Worm (Caenorhabditis elegans): ENCODE results near the gene F36H5.18.
"Not testable (repeated sequence)": the region's sequence is repeated elsewhere in the genome, so short reads cannot be mapped to it uniquely, and the experiment has no call there.

ce11 chrII:1775234-1775633 lies 15.5 kb downstream of the F36H5.18 start, which contains the start of gene F36H5.14:
- not testable (repeated sequence) for TF ChIP-seq flt-1 (GFP tag; IDR thresholded peaks at IDR 0.05); aly-1 (tag; optimal IDR thresholded peaks at IDR 0.05); B0310.2 (tag; optimal IDR thresholded peaks at IDR 0.05); ceh-13 (GFP tag; optimal IDR thresholded peaks at IDR 0.05); ama-1 (optimal IDR thresholded peaks at IDR 0.05); sea-1 (GFP tag; conservative IDR thresholded peaks at IDR 0.05); hmg-4 (GFP tag; optimal IDR thresholded peaks at IDR 0.05); ceh-36 (tag; optimal IDR thresholded peaks at IDR 0.05); scrt-1 (GFP tag; IDR thresholded peaks at IDR 0.05); hnd-1 (tag; optimal IDR thresholded peaks at IDR 0.05); pes-1 (GFP tag; IDR thresholded peaks at IDR 0.05); F13C5.2 (tag; optimal IDR thresholded peaks at IDR 0.05)
